Fruit fly (Drosophila melanogaster) whole organism, pupa: ENCODE measurements around the gene gudu.

ENCODE experiments used
- CG10348 ChIP-seq: fragments of 200-800 bp; sonication (Bioruptor generic); IDR thresholded peaks from 2 replicates; pipeline ENCODE4 v1.3.6; 2022; ENCODE audit warnings: missing biosample characterization, missing genetic modification characterization
- CG12605 ChIP-seq: fragments of 200-800 bp; sonication (Bioruptor generic); IDR thresholded peaks from 2 replicates; pipeline ENCODE4 v1.3.6; 2022; ENCODE audit warnings: missing biosample characterization, missing genetic modification characterization
- CG13204 ChIP-seq: fragments of 200-800 bp; sonication (Bioruptor generic); optimal IDR thresholded peaks from 2 replicates; lab custom pipeline; 2018; ENCODE audit warnings: missing biosample characterization, mild to moderate bottlenecking, missing genetic modification characterization, moderate library complexity
- CG14655 ChIP-seq: fragments of 200-800 bp; sonication (Bioruptor generic); optimal IDR thresholded peaks from 3 replicates; lab custom pipeline; 2017; ENCODE audit warnings: mild to moderate bottlenecking, missing biosample characterization, missing genetic modification reagents, missing genetic modification characterization
- CG15710 ChIP-seq: fragments of 200-800 bp; sonication (Bioruptor generic); optimal IDR thresholded peaks from 2 replicates; lab custom pipeline; 2018; ENCODE audit warnings: missing biosample characterization, mild to moderate bottlenecking, missing genetic modification characterization, moderate library complexity
- CG17806 ChIP-seq: fragments of 200-800 bp; sonication (Bioruptor generic); optimal IDR thresholded peaks from 2 replicates; lab custom pipeline; 2018; ENCODE audit warnings: missing biosample characterization, mild to moderate bottlenecking, missing genetic modification characterization, moderate library complexity
- CG32121 ChIP-seq: fragments of 200-800 bp; sonication (Bioruptor generic); IDR thresholded peaks from 2 replicates; pipeline ENCODE4 v1.3.6; 2022; ENCODE audit warnings: missing biosample characterization, missing genetic modification characterization
- CG34367 ChIP-seq: fragments of 200-800 bp; sonication (Bioruptor generic); optimal IDR thresholded peaks from 2 replicates; lab custom pipeline; 2018; ENCODE audit warnings: missing biosample characterization, mild to moderate bottlenecking, missing genetic modification characterization
- CG4496 ChIP-seq: fragments of 200-800 bp; sonication (Bioruptor generic); IDR thresholded peaks from 3 replicates; pipeline ENCODE4 v1.3.6; 2022; ENCODE audit warnings: missing biosample characterization, missing genetic modification characterization
- CG8159 ChIP-seq: fragments of 200-800 bp; sonication (Bioruptor generic); optimal IDR thresholded peaks from 3 replicates; lab custom pipeline; 2018; ENCODE audit warnings: missing biosample characterization, mild to moderate bottlenecking, missing genetic modification characterization, moderate library complexity
- CG8301 ChIP-seq: fragments of 200-800 bp; sonication (Bioruptor generic); optimal IDR thresholded peaks from 2 replicates; lab custom pipeline; 2018; ENCODE audit warnings: missing biosample characterization, mild to moderate bottlenecking, missing genetic modification characterization
- CG9948 ChIP-seq: fragments of 200-800 bp; sonication (Bioruptor generic); optimal IDR thresholded peaks from 2 replicates; lab custom pipeline; 2018; ENCODE audit warnings: missing biosample characterization, mild to moderate bottlenecking, missing genetic modification characterization, moderate library complexity
- D1 ChIP-seq: fragments of 200-800 bp; sonication (Bioruptor generic); optimal IDR thresholded peaks from 2 replicates; lab custom pipeline; 2018; ENCODE audit warnings: missing biosample characterization, mild to moderate bottlenecking, missing genetic modification characterization, moderate library complexity
- EcR ChIP-seq: fragments of 200-800 bp; sonication (Bioruptor generic); optimal IDR thresholded peaks from 3 replicates; lab custom pipeline; 2019; ENCODE audit warnings: missing biosample characterization, missing genetic modification characterization, mild to moderate bottlenecking, moderate library complexity, missing genetic modification reagents
- Ets98B ChIP-seq: fragments of 200-800 bp; sonication (Bioruptor generic); IDR thresholded peaks from 2 replicates; pipeline ENCODE4 v1.3.6; 2022; ENCODE audit warnings: missing biosample characterization, missing genetic modification characterization
- Pif1A ChIP-seq: fragments of 200-800 bp; sonication (Bioruptor generic); optimal IDR thresholded peaks from 3 replicates; lab custom pipeline; 2016; ENCODE audit warnings: missing biosample characterization, missing genetic modification characterization
- Pif1B ChIP-seq: fragments of 200-800 bp; sonication (Bioruptor generic); optimal IDR thresholded peaks from 3 replicates; lab custom pipeline; 2016; ENCODE audit warnings: missing biosample characterization, missing genetic modification characterization
- Snoo ChIP-seq: fragments of 200-800 bp; sonication (Bioruptor generic); optimal IDR thresholded peaks from 3 replicates; lab custom pipeline; 2017; ENCODE audit warnings: missing biosample characterization, mild to moderate bottlenecking, missing genetic modification characterization, inconsistent platforms
- fd96Ca ChIP-seq: fragments of 200-800 bp; sonication (Bioruptor generic); IDR thresholded peaks from 3 replicates; pipeline ENCODE4 v1.3.6; 2022; ENCODE audit warnings: missing biosample characterization, missing genetic modification characterization
- gl ChIP-seq: fragments of 200-800 bp; sonication (Bioruptor generic); optimal IDR thresholded peaks from 2 replicates; lab custom pipeline; 2018; ENCODE audit warnings: missing biosample characterization, mild to moderate bottlenecking, missing genetic modification characterization
- rn ChIP-seq: fragments of 200-800 bp; sonication (Bioruptor generic); IDR thresholded peaks from 2 replicates; pipeline ENCODE4 v1.3.6; 2022; ENCODE audit warnings: missing biosample characterization, missing genetic modification characterization

Gene gudu

DNA sequence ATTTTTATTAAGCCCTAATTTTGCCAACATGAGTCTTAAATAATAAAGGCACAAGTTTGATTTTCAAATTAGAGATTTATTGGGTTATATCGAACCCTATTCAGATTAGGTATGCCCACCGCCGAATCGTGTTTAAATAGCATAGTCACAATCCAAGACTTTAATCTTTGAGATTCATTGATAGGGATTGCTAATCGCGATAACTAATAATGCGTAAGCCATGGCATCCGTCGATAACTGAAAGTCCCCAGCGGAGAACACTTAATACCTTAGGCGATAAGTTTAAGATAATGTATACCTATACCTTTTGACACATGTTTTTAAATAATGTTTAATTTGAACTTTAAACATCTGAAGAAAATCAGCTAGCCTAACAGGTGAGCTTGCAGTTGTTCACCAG is 47.2 kb downstream of the gudu start:
- no peak for TF ChIP-seq CG8301
- no peak for TF ChIP-seq CG4496 (GFP tag; lab: Robert Waterston, UW)
- TF ChIP-seq CG12605 (GFP tag; lab: Robert Waterston, UW): no peak
- no peak for TF ChIP-seq EcR (GFP tag; lab: Kevin White, UChicago)
- TF ChIP-seq Ets98B: no peak
- no peak for TF ChIP-seq CG34367
- TF ChIP-seq CG17806 (tag; lab: Kevin White, UChicago): no peak
- no peak for TF ChIP-seq CG32121 (GFP tag; lab: Robert Waterston, UW)
- TF ChIP-seq Snoo (tag; lab: Kevin White, UChicago): no peak
- TF ChIP-seq Pif1A: no peak
- TF ChIP-seq D1 (tag; lab: Kevin White, UChicago): no peak
- no peak for TF ChIP-seq fd96Ca (GFP tag; lab: Robert Waterston, UW)
- TF ChIP-seq CG15710 (tag; lab: Kevin White, UChicago): no peak
- TF ChIP-seq CG14655 (GFP tag; lab: Kevin White, UChicago): no peak

dm6 chr2L:7436492-7437324 is 48.4 kb downstream of the gudu start:
- TF ChIP-seq CG15710 (tag; lab: Kevin White, UChicago) (no peak), CG13204 (GFP tag; lab: Kevin White, UChicago) (no peak), Ets98B (peak; percentile 48), fd96Ca (GFP tag; lab: Robert Waterston, UW) (no peak), CG8159 (tag; lab: Kevin White, UChicago) (no peak), CG34367 (peak; percentile 20), CG4496 (GFP tag; lab: Robert Waterston, UW) (peak; percentile 67), CG12605 (GFP tag; lab: Robert Waterston, UW) (peak; percentile 35; the same call in 1 of the 2 replicates), CG14655 (GFP tag; lab: Kevin White, UChicago) (peak; percentile 18), CG32121 (GFP tag; lab: Robert Waterston, UW) (no peak)
- TF ChIP-seq, all 21 proteins: peak for 5

dm6 chr2L:7437325-7437707 is 49.0 kb downstream of the gudu start, which contains the start of gene CG5973:
Gene CG5973 (plus strand): TSS chr2L:7437492.
- TF ChIP-seq rn (GFP tag; lab: Robert Waterston, UW) (no peak), Ets98B (peak; percentile 62; the same call in 1 of the 2 replicates), CG8159 (tag; lab: Kevin White, UChicago) (peak; percentile 5), CG12605 (GFP tag; lab: Robert Waterston, UW) (peak; percentile 34; the same call in 1 of the 2 replicates)

- TF ChIP-seq CG15710 (tag; lab: Kevin White, UChicago) (no peak), CG34367 (no peak), EcR (GFP tag; lab: Kevin White, UChicago) (no peak), CG8301 (no peak), Pif1B (no peak), CG13204 (GFP tag; lab: Kevin White, UChicago) (no peak), fd96Ca (GFP tag; lab: Robert Waterston, UW) (no peak), Ets98B (0 out of 2 replicates have a peak, but pooled peaks have one; percentile 23), CG4496 (GFP tag; lab: Robert Waterston, UW) (0 out of 3 replicates have a peak, but pooled peaks have one; percentile 39), CG17806 (tag; lab: Kevin White, UChicago) (no peak), rn (GFP tag; lab: Robert Waterston, UW) (no peak), gl (tag; lab: Kevin White, UChicago) (no peak), CG14655 (GFP tag; lab: Kevin White, UChicago) (no peak), CG10348 (no peak), CG9948 (tag; lab: Kevin White, UChicago) (no peak)
Observed at dm6 chr2L:7438505-7438904, 50.2 kb downstream of the gudu start.
